Fruit fly (Drosophila melanogaster): ENCODE measurements around the gene dia.

The dia gene

DNA sequence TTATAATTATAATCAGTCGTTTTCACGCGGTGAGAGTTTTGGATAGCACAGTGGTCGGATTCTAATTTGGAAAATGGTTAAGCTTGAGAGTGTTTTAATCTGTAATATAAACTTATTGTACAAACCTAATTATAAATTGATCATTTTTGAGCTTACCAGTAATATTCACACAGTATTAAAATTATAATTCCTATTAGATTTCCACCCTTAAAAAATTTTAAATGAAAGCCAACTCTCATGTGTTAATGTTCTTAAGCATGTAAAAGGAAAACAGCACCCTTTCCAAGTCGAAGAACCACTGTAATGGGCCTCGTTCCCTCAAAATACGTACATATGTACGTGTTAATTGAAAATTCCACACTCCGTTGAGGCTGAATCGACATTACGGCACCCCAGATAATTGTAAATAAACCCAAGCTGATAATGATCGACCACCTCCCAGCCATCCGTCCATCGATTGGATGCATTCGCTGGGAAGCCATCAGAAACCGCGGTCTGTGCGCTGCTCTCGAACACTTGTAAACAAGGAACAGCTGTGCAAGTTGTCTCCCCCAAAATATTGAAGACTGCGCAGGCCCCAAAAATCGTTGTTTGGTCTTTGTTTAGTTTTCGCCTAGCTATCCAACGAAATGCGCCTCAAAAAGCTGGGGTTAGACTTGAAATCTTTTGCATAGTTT lies 2.0 kb downstream of the dia start (continued):
- TF ChIP-seq Gug (GFP tag; IDR thresholded peaks at IDR 0.05) (peak; percentile 41), salr (GFP tag; optimal IDR thresholded peaks at IDR 0.05) (no peak), Ets96B (tag; optimal IDR thresholded peaks at IDR 0.05) (no peak), CG3919 (GFP tag; optimal IDR thresholded peaks at IDR 0.05) (peak; percentile 52), ss (GFP tag; optimal IDR thresholded peaks at IDR 0.05) (no peak), Smox (GFP tag; optimal IDR thresholded peaks at IDR 0.05) (peak; percentile 69), topi (GFP tag; optimal IDR thresholded peaks at IDR 0.05) (peak; percentile 75), vri (GFP tag; optimal IDR thresholded peaks at IDR 0.05) (peak; percentile 50), eg (GFP tag; IDR thresholded peaks at IDR 0.05) (no peak), Ets21C (GFP tag; optimal IDR thresholded peaks at IDR 0.05) (peak; percentile 71), fkh (GFP tag; optimal IDR thresholded peaks at IDR 0.05) (peak; percentile 43), fd59A (GFP tag; optimal IDR thresholded peaks at IDR 0.05) (no peak), acj6 (GFP tag; optimal IDR thresholded peaks at IDR 0.05) (peak; percentile 53), svp (GFP tag) (peak; percentile 96), CG7368 (GFP tag; optimal IDR thresholded peaks at IDR 0.05) (no peak), CG34406 (GFP tag; optimal IDR thresholded peaks at IDR 0.05) (peak; percentile 57), CG15336 (GFP tag; IDR thresholded peaks at IDR 0.05) (peak; percentile 32; the same call in 1 of the 2 replicates)

DNA sequence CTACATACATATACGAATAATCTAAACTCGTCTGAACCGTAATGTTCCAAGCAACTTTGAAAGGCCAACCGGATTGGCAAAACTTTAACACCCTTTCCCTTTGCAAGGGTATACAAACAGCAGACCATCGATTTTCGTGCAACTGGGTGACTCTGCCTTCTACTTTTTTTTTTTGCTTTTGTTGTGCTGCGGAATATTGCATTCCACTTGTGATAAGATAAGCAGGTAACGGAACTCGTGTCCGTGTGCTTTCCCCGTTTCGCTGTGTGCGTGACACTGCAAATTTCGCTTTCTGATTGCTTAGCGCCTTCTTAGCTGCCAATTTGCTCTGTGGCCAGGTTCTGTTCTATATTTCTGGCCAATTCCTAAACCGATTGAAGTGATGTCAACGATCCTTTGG lies 3.0 kb downstream of the dia start:
- TF ChIP-seq Sox102F (GFP tag; optimal IDR thresholded peaks at IDR 0.05) = no peak
- no peak for TF ChIP-seq eg (GFP tag; IDR thresholded peaks at IDR 0.05)
- TF ChIP-seq CG4318 (GFP tag; optimal IDR thresholded peaks at IDR 0.05) = no peak
- peak; percentile 17 for TF ChIP-seq Eip93F (GFP tag; optimal IDR thresholded peaks at IDR 0.05)
- TF ChIP-seq CG6163 (GFP tag; IDR thresholded peaks at IDR 0.05) = no peak
- peak; percentile 65 for TF ChIP-seq vri (GFP tag; optimal IDR thresholded peaks at IDR 0.05)
- TF ChIP-seq svp (GFP tag) = peak; percentile 64

- TF ChIP-seq CG16779 (tag; optimal IDR thresholded peaks at IDR 0.05) (peak; percentile 69), Blimp-1 (GFP tag; optimal IDR thresholded peaks at IDR 0.05) (peak; percentile 48), CG31627 (GFP tag; optimal IDR thresholded peaks at IDR 0.05) (peak; percentile 59), CG10669 (GFP tag; optimal IDR thresholded peaks at IDR 0.05) (peak; percentile 80), achi (GFP tag; optimal IDR thresholded peaks at IDR 0.05) (peak; percentile 79), Smox (GFP tag; optimal IDR thresholded peaks at IDR 0.05) (peak; percentile 78), Hr4 (GFP tag; optimal IDR thresholded peaks at IDR 0.05) (peak; percentile 68), acj6 (GFP tag; optimal IDR thresholded peaks at IDR 0.05) (peak; percentile 85), CG8632 (GFP tag; optimal IDR thresholded peaks at IDR 0.05) (peak; percentile 88), pdm3 (GFP tag; optimal IDR thresholded peaks at IDR 0.05) (peak; percentile 74), Ets96B (tag; optimal IDR thresholded peaks at IDR 0.05) (peak; percentile 70), CG3919 (GFP tag; optimal IDR thresholded peaks at IDR 0.05) (peak; percentile 83), CG7368 (GFP tag; optimal IDR thresholded peaks at IDR 0.05) (peak; percentile 74), CG3032 (tag; optimal IDR thresholded peaks at IDR 0.05) (peak; percentile 74), Lpt (GFP tag; optimal IDR thresholded peaks at IDR 0.05) (peak; percentile 57), CG11902 (GFP tag; optimal IDR thresholded peaks at IDR 0.05) (peak; percentile 73), Gug (GFP tag; IDR thresholded peaks at IDR 0.05) (peak; percentile 84), CG6276 (GFP tag; optimal IDR thresholded peaks at IDR 0.05) (peak; percentile 61), Eip78C (GFP tag) (peak; percentile 95), svp (GFP tag) (peak; percentile 91), CG6792 (GFP tag; optimal IDR thresholded peaks at IDR 0.05) (peak; percentile 78), fd59A (GFP tag; optimal IDR thresholded peaks at IDR 0.05) (peak; percentile 54), CG34406 (GFP tag; optimal IDR thresholded peaks at IDR 0.05) (peak; percentile 86), dac (GFP tag; optimal IDR thresholded peaks at IDR 0.05) (peak; percentile 0), CG1621 (tag; optimal IDR thresholded peaks at IDR 0.05) (peak; percentile 40), net (GFP tag; optimal IDR thresholded peaks at IDR 0.05) (peak; percentile 81), CG6808 (GFP tag; optimal IDR thresholded peaks at IDR 0.05) (peak; percentile 60), ss (GFP tag; optimal IDR thresholded peaks at IDR 0.05) (peak; percentile 58 to 74), CG9139 (GFP tag; optimal IDR thresholded peaks at IDR 0.05) (peak; percentile 68), OdsH (GFP tag; optimal IDR thresholded peaks at IDR 0.05) (peak; percentile 80), spab (GFP tag; optimal IDR thresholded peaks at IDR 0.05) (peak; percentile 66), CG15336 (GFP tag; IDR thresholded peaks at IDR 0.05) (peak; percentile 84), dsx (GFP tag; optimal IDR thresholded peaks at IDR 0.05; ENCODE audit: poor library complexity, severe bottlenecking) (no peak), lz (GFP tag; optimal IDR thresholded peaks at IDR 0.05) (peak; percentile 71), eg (GFP tag; IDR thresholded peaks at IDR 0.05) (peak; percentile 86), fkh (GFP tag; optimal IDR thresholded peaks at IDR 0.05) (no peak)
Measured at dm6 chr2L:20761951-20762538, 4.1 kb downstream of the dia start.
